Fruit fly (Drosophila melanogaster) whole organism, embryonic: ENCODE results near the gene Ddc.

ENCODE experiments used
- BtbVII ChIP-seq: fragments of 200-800 bp; sonication (Bioruptor generic); optimal IDR thresholded peaks from 3 replicates; lab custom pipeline; 2017; ENCODE audit warnings: missing biosample characterization, mild to moderate bottlenecking, missing genetic modification characterization
- CG10209 ChIP-seq: fragments of 200-800 bp; sonication (Bioruptor generic); optimal IDR thresholded peaks from 3 replicates; lab custom pipeline; 2017; ENCODE audit warnings: missing biosample characterization, mild to moderate bottlenecking, missing genetic modification characterization, missing genetic modification reagents
- CG10543 ChIP-seq: fragments of 200-800 bp; sonication (Bioruptor generic); optimal IDR thresholded peaks from 3 replicates; lab custom pipeline; 2017; ENCODE audit warnings: missing biosample characterization, mild to moderate bottlenecking, missing genetic modification characterization, moderate library complexity
- CG10654 ChIP-seq: fragments of 200-800 bp; sonication (Bioruptor generic); optimal IDR thresholded peaks from 2 replicates; lab custom pipeline; 2016; ENCODE audit warnings: missing biosample characterization, missing genetic modification characterization
- CG11696 ChIP-seq: fragments of 200-800 bp; sonication (Bioruptor generic); IDR thresholded peaks from 2 replicates; pipeline ENCODE4 v1.3.6; 2022; ENCODE audit warnings: missing biosample characterization, missing genetic modification characterization
- CG11723 ChIP-seq: fragments of 200-800 bp; sonication (Bioruptor generic); optimal IDR thresholded peaks from 2 replicates; lab custom pipeline; 2017; ENCODE audit warnings: missing biosample characterization, mild to moderate bottlenecking, missing genetic modification characterization
- CG13894 ChIP-seq: fragments of 200-800 bp; sonication (Bioruptor generic); optimal IDR thresholded peaks from 3 replicates; lab custom pipeline; 2018; ENCODE audit warnings: missing biosample characterization, mild to moderate bottlenecking, missing genetic modification characterization, moderate library complexity
- CG14667 ChIP-seq: fragments of 200-800 bp; sonication (Bioruptor generic); IDR thresholded peaks from 2 replicates; pipeline ENCODE4 v1.3.6; 2022; ENCODE audit warnings: missing biosample characterization, missing genetic modification characterization
- CG17328 ChIP-seq: fragments of 200-800 bp; sonication (Bioruptor generic); IDR thresholded peaks from 2 replicates; pipeline ENCODE4 v1.3.6; 2022; ENCODE audit warnings: missing biosample characterization, missing genetic modification characterization
- CG2120 ChIP-seq: fragments of 200-800 bp; sonication (Bioruptor generic); optimal IDR thresholded peaks from 3 replicates; lab custom pipeline; 2016; ENCODE audit warnings: missing biosample characterization, missing genetic modification characterization
- CG2889 ChIP-seq: fragments of 200-800 bp; sonication (Bioruptor generic); IDR thresholded peaks from 3 replicates; pipeline ENCODE4 v1.3.6; 2022; ENCODE audit warnings: missing biosample characterization, missing genetic modification characterization
- CG30020 ChIP-seq: fragments of 200-800 bp; optimal IDR thresholded peaks from 2 replicates; lab custom pipeline; 2019; ENCODE audit warnings: missing biosample characterization, mild to moderate bottlenecking, missing genetic modification characterization, moderate library complexity
- CG3065 ChIP-seq: fragments of 200-800 bp; sonication (Bioruptor generic); optimal IDR thresholded peaks from 2 replicates; lab custom pipeline; 2016; ENCODE audit warnings: missing biosample characterization, missing genetic modification characterization
- CG34422 ChIP-seq: fragments of 200-800 bp; sonication (Bioruptor generic); IDR thresholded peaks from 3 replicates; pipeline ENCODE4 v1.3.6; 2022; ENCODE audit warnings: missing biosample characterization, missing genetic modification characterization
- CG4328 ChIP-seq: fragments of 200-800 bp; sonication (Bioruptor generic); optimal IDR thresholded peaks from 3 replicates; lab custom pipeline; 2017; ENCODE audit warnings: missing biosample characterization, missing genetic modification reagents, missing genetic modification characterization
- CG43689 ChIP-seq: fragments of 200-800 bp; sonication (Bioruptor generic); IDR thresholded peaks from 2 replicates; pipeline ENCODE4 v1.3.6; 2022; ENCODE audit warnings: missing biosample characterization, missing genetic modification characterization
- CG4424 ChIP-seq: fragments of 200-800 bp; sonication (Bioruptor generic); optimal IDR thresholded peaks from 3 replicates; lab custom pipeline; 2016; ENCODE audit warnings: missing biosample characterization, missing genetic modification characterization
- CG4707 ChIP-seq: fragments of 200-800 bp; sonication (Bioruptor generic); optimal IDR thresholded peaks from 2 replicates; lab custom pipeline; 2018; ENCODE audit warnings: missing biosample characterization, mild to moderate bottlenecking, missing genetic modification characterization, moderate library complexity
- CG4854 ChIP-seq: fragments of 200-800 bp; sonication (Bioruptor generic); optimal IDR thresholded peaks from 2 replicates; lab custom pipeline; 2016; ENCODE audit warnings: missing biosample characterization, missing genetic modification characterization, inconsistent platforms
- CG5180 ChIP-seq: fragments of 200-800 bp; sonication (Bioruptor generic); optimal IDR thresholded peaks from 3 replicates; lab custom pipeline; 2017; ENCODE audit warnings: missing biosample characterization, missing genetic modification characterization, mild to moderate bottlenecking, moderate library complexity, missing genetic modification reagents
- CG5953 ChIP-seq: fragments of 200-800 bp; sonication (Bioruptor generic); IDR thresholded peaks from 2 replicates; pipeline ENCODE4 v1.3.6; 2022; ENCODE audit warnings: missing biosample characterization, missing genetic modification characterization
- CG6854 ChIP-seq: fragments of 200-800 bp; sonication (Bioruptor generic); optimal IDR thresholded peaks from 3 replicates; lab custom pipeline; 2017; ENCODE audit warnings: missing biosample characterization, mild to moderate bottlenecking, missing genetic modification characterization
- CG8290 ChIP-seq, 3 experiments: fragments of 200-800 bp; sonication (Bioruptor generic); optimal IDR thresholded peaks; 2 replicates each; lab custom pipeline; 2016 to 2019; ENCODE audit warnings: missing biosample characterization in 3 of 3, missing genetic modification characterization in 3 of 3, mild to moderate bottlenecking in 2 of 3, moderate library complexity in 1 of 3
- Dbx ChIP-seq: fragments of 200-800 bp; sonication (Bioruptor generic); IDR thresholded peaks from 3 replicates; pipeline ENCODE4 v1.3.6; 2022; ENCODE audit warnings: missing biosample characterization, missing genetic modification characterization
- Doc2 ChIP-seq: fragments of 200-800 bp; sonication (Bioruptor generic); IDR thresholded peaks from 2 replicates; pipeline ENCODE4 v1.3.6; 2022; ENCODE audit warnings: missing biosample characterization, missing genetic modification characterization
- Eip74EF ChIP-seq, 2 experiments: fragments of 200-800 bp in 1 of 2; fragments of >200 bp in 1 of 2; sonication (Bioruptor generic) in 1 of 2; optimal IDR thresholded peaks; 2 replicates each; lab custom pipeline; 2017 to 2019; ENCODE audit warnings: missing biosample characterization in 2 of 2, missing genetic modification characterization in 2 of 2, mild to moderate bottlenecking in 1 of 2, moderate library complexity in 1 of 2
- Hr51 ChIP-seq, 2 experiments: fragments of 200-800 bp; sonication (Bioruptor generic); optimal IDR thresholded peaks; 2 replicates in 1 of 2; 3 replicates in 1 of 2; lab custom pipeline; 2016 to 2018; ENCODE audit warnings: missing biosample characterization in 2 of 2, missing genetic modification characterization in 2 of 2, mild to moderate bottlenecking in 1 of 2, moderate library complexity in 1 of 2
- Jarid2 ChIP-seq: fragments of 200-800 bp; sonication (Bioruptor generic); optimal IDR thresholded peaks from 3 replicates; lab custom pipeline; 2017; ENCODE audit warnings: mild to moderate bottlenecking, missing biosample characterization, missing genetic modification reagents, missing genetic modification characterization
- Lpt ChIP-seq: fragments of >200 bp; optimal IDR thresholded peaks from 2 replicates; lab custom pipeline; 2018; ENCODE audit warnings: missing biosample characterization, missing genetic modification characterization
- NC2α ChIP-seq: fragments of 200-800 bp; sonication (Bioruptor generic); optimal IDR thresholded peaks from 2 replicates; lab custom pipeline; 2016; ENCODE audit warnings: missing biosample characterization, missing genetic modification characterization
- Ravus ChIP-seq: fragments of 200-800 bp; sonication (Bioruptor generic); IDR thresholded peaks from 2 replicates; pipeline ENCODE4 v1.3.6; 2022; ENCODE audit warnings: missing biosample characterization, missing genetic modification characterization
- Spps ChIP-seq: fragments of 200-800 bp; sonication (Bioruptor generic); optimal IDR thresholded peaks from 2 replicates; lab custom pipeline; 2018; ENCODE audit warnings: missing biosample characterization, mild to moderate bottlenecking, missing genetic modification characterization
- Sry-δ ChIP-seq: fragments of 200-800 bp; sonication (Bioruptor generic); optimal IDR thresholded peaks from 2 replicates; lab custom pipeline; 2016; ENCODE audit warnings: missing biosample characterization, missing genetic modification characterization
- aop ChIP-seq: fragments of 200-800 bp; sonication (Bioruptor generic); IDR thresholded peaks from 2 replicates; pipeline ENCODE4 v1.3.6; 2022; ENCODE audit warnings: missing biosample characterization, missing genetic modification characterization
- ara ChIP-seq: fragments of 200-800 bp; sonication (Bioruptor generic); IDR thresholded peaks from 2 replicates; pipeline ENCODE4 v1.3.6; 2022; ENCODE audit warnings: missing biosample characterization, missing genetic modification characterization
- bbx ChIP-seq: fragments of 200-800 bp; sonication (Bioruptor generic); IDR thresholded peaks from 2 replicates; pipeline ENCODE4 v1.3.6; 2022; ENCODE audit warnings: missing biosample characterization, missing genetic modification characterization; ENCODE audit not compliant: partially characterized antibody
- bsh ChIP-seq, 2 experiments: fragments of 200-800 bp; sonication (Bioruptor generic); optimal IDR thresholded peaks; 2 replicates each; lab custom pipeline; 2017 to 2018; ENCODE audit warnings: mild to moderate bottlenecking in 2 of 2, missing biosample characterization in 2 of 2, missing genetic modification characterization in 2 of 2, moderate library complexity in 1 of 2
- cad ChIP-seq: fragments of >200 bp; optimal IDR thresholded peaks from 2 replicates; lab custom pipeline; 2017; ENCODE audit warnings: missing biosample characterization, missing genetic modification characterization
- chinmo ChIP-seq: fragments of 200-800 bp; sonication (Bioruptor generic); IDR thresholded peaks from 4 replicates; pipeline ENCODE4 v1.3.6; 2022; ENCODE audit warnings: missing biosample characterization, missing genetic modification characterization; ENCODE audit not compliant: partially characterized antibody
- crp ChIP-seq, 2 experiments: fragments of 200-800 bp; sonication (Bioruptor generic); optimal IDR thresholded peaks; 2 replicates in 1 of 2; 3 replicates in 1 of 2; lab custom pipeline; 2017; ENCODE audit warnings: missing biosample characterization in 2 of 2, missing genetic modification characterization in 2 of 2, mild to moderate bottlenecking in 1 of 2, moderate library complexity in 1 of 2
- ems ChIP-seq: fragments of 200-800 bp; sonication (Bioruptor generic); optimal IDR thresholded peaks from 3 replicates; lab custom pipeline; 2016; ENCODE audit warnings: missing biosample characterization, missing genetic modification characterization
- eyg ChIP-seq: fragments of 200-800 bp; sonication (Bioruptor generic); optimal IDR thresholded peaks from 3 replicates; lab custom pipeline; 2016; ENCODE audit warnings: missing biosample characterization, missing genetic modification characterization
- odd ChIP-seq: fragments of 200-800 bp; sonication (Bioruptor generic); optimal IDR thresholded peaks from 2 replicates; lab custom pipeline; 2017; ENCODE audit warnings: missing biosample characterization, mild to moderate bottlenecking, missing genetic modification characterization
- phol ChIP-seq: fragments of 200-800 bp; sonication (Bioruptor generic); optimal IDR thresholded peaks from 3 replicates; lab custom pipeline; 2018; ENCODE audit warnings: missing biosample characterization, mild to moderate bottlenecking, missing genetic modification characterization, moderate library complexity
- psq ChIP-seq: fragments of 200-800 bp; sonication (Bioruptor generic); optimal IDR thresholded peaks from 2 replicates; lab custom pipeline; 2017; ENCODE audit warnings: missing biosample characterization, missing genetic modification characterization
- sima ChIP-seq: fragments of 200-800 bp; sonication (Bioruptor generic); optimal IDR thresholded peaks from 2 replicates; lab custom pipeline; 2016; ENCODE audit warnings: missing biosample characterization, missing genetic modification characterization
- sug ChIP-seq: fragments of 200-800 bp; optimal IDR thresholded peaks from 2 replicates; lab custom pipeline; 2019; ENCODE audit warnings: missing biosample characterization, mild to moderate bottlenecking, missing genetic modification characterization, moderate library complexity
- tll ChIP-seq, 2 experiments: fragments of 200-800 bp in 1 of 2; fragments of >200 bp in 1 of 2; sonication (Bioruptor generic) in 1 of 2; optimal IDR thresholded peaks; 2 replicates each; lab custom pipeline; 2017 to 2019; ENCODE audit warnings: missing biosample characterization in 2 of 2, missing genetic modification characterization in 2 of 2, mild to moderate bottlenecking in 1 of 2, moderate library complexity in 1 of 2

Gene Ddc

DNA sequence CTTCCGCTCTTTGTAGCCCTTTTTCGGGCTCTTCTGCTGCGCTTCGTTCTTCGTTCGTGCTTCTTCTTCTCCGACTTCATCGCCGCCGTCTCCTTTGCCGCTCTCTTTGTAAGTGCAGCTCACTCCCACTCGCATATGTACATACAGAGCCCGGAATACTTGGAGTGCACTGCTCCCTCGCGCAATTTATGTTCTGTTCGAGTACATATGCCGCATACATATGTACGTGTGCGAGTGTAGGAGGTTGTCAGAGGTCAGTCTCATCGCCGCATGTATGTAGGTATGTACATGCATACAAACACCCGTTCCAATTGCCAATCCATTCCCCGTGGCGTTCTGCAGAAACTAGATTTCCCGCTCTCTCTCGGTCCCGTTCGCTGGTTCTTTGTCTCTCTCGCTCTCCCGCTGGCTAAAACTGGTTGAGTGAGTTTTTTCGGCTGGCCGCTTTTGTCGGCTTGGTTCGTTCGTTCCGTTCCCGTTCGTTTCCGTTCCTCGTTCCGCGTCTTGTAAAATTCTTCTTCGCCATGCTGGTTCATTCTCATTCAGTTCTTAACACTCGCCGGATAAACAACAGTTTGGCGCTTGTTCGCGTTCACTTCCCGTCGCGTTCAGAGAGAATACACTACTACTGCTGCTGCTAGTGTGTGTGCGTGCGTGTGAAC lies 38.0 kb upstream of the Ddc start (continued):
- TF ChIP-seq BtbVII (GFP tag; lab: Kevin White, UChicago) (peak; percentile 44), eyg (GFP tag; lab: Kevin White, UChicago) (no peak), CG4854 (GFP tag; lab: Kevin White, UChicago) (no peak), Jarid2 (GFP tag; lab: Kevin White, UChicago) (peak; percentile 91), Sry-δ (GFP tag; lab: Kevin White, UChicago) (no peak), CG4707 (GFP tag; lab: Kevin White, UChicago) (peak; percentile 15), crp (GFP tag; optimal IDR thresholded peaks at IDR 0.05; lab: Kevin White, UChicago) (no peak), CG17328 (GFP tag; lab: Robert Waterston, UW) (no peak), CG2120 (GFP tag; lab: Kevin White, UChicago) (peak; percentile 33), CG14667 (GFP tag; lab: Robert Waterston, UW) (no peak), cad (GFP tag; lab: Kevin White, UChicago) (peak; percentile 36), CG2889 (GFP tag; lab: Robert Waterston, UW) (no peak), sug (tag; lab: Kevin White, UChicago) (peak; percentile 56), Dbx (GFP tag; lab: Robert Waterston, UW) (peak; percentile 61; the same call in 1 of the 3 replicates), CG34422 (peak; percentile 62; the same call in 2 of the 3 replicates), CG30020 (tag; lab: Kevin White, UChicago) (peak; percentile 48), Doc2 (no peak), CG11723 (GFP tag; lab: Kevin White, UChicago) (peak; percentile 0), CG4328 (GFP tag; lab: Kevin White, UChicago) (no peak), CG11696 (0 out of 2 replicates have a peak, but pooled peaks have one; percentile 23), phol (tag; lab: Kevin White, UChicago) (peak; percentile 34), bbx (GFP tag; lab: Robert Waterston, UW) (peak; percentile 54), sima (no peak), Lpt (no peak), CG6854 (GFP tag; lab: Kevin White, UChicago) (peak; percentile 62), tll (GFP tag; optimal IDR thresholded peaks at IDR 0.05; lab: Kevin White, UChicago) (no peak), CG3065 (GFP tag; lab: Kevin White, UChicago) (no peak), aop (GFP tag; lab: Robert Waterston, UW) (peak; percentile 66; the same call in 1 of the 2 replicates), chinmo (GFP tag; lab: Robert Waterston, UW) (peak; percentile 90; the same call in 3 of the 4 replicates), CG43689 (GFP tag; lab: Robert Waterston, UW) (no peak), Ravus (GFP tag; lab: Robert Waterston, UW) (no peak), bsh (GFP tag; optimal IDR thresholded peaks at IDR 0.05; lab: Kevin White, UChicago) (peak in 1 of 2 experiments; percentile 37), CG4424 (no peak), Spps (peak; percentile 19), Hr51 (GFP tag; optimal IDR thresholded peaks at IDR 0.05; lab: Kevin White, UChicago) (no peak), CG10209 (GFP tag; lab: Kevin White, UChicago) (no peak), odd (GFP tag; lab: Kevin White, UChicago) (peak; percentile 20), ems (GFP tag; lab: Kevin White, UChicago) (no peak), CG5953 (GFP tag; lab: Robert Waterston, UW) (0 out of 2 replicates have a peak, but pooled peaks have one; percentile 9), CG8290 (GFP tag; optimal IDR thresholded peaks at IDR 0.05; lab: Kevin White, UChicago) (peak; percentile 32), CG8290 (tag; optimal IDR thresholded peaks at IDR 0.05; lab: Kevin White, UChicago) (peak; percentile 48 to 78), CG5180 (GFP tag; lab: Kevin White, UChicago) (peak; percentile 50), NC2α (peak; percentile 0), CG10654 (GFP tag; lab: Kevin White, UChicago) (no peak), CG13894 (peak; percentile 73), psq (GFP tag; lab: Kevin White, UChicago) (peak; percentile 22), ara (GFP tag; lab: Robert Waterston, UW) (peak; percentile 34; the same call in 1 of the 2 replicates), CG10543 (GFP tag; lab: Kevin White, UChicago) (peak; percentile 85), Eip74EF (GFP tag; optimal IDR thresholded peaks at IDR 0.05; lab: Kevin White, UChicago) (peak in 1 of 2 experiments; percentile 76)
